Fruit fly (Drosophila melanogaster) whole organism, embryonic: ENCODE results near the gene Arpc1.

ENCODE experiments used
- CG10147 ChIP-seq: fragments of 200-800 bp; sonication (Bioruptor generic); optimal IDR thresholded peaks from 2 replicates; lab custom pipeline; 2019; ENCODE audit warnings: missing biosample characterization, mild to moderate bottlenecking, missing genetic modification characterization, moderate library complexity
- CG12219 ChIP-seq: fragments of 200-800 bp; sonication (Bioruptor generic); optimal IDR thresholded peaks from 3 replicates; lab custom pipeline; 2018; ENCODE audit warnings: missing biosample characterization, mild to moderate bottlenecking, missing genetic modification characterization
- CG12236 ChIP-seq: fragments of 200-800 bp; sonication (Bioruptor generic); optimal IDR thresholded peaks from 2 replicates; lab custom pipeline; 2016; ENCODE audit warnings: missing biosample characterization, missing genetic modification characterization
- CG12769 ChIP-seq: fragments of 200-800 bp; sonication (Bioruptor generic); optimal IDR thresholded peaks from 2 replicates; lab custom pipeline; 2019; ENCODE audit warnings: missing biosample characterization, mild to moderate bottlenecking, missing genetic modification characterization, moderate library complexity
- CG13287 ChIP-seq: fragments of 200-800 bp; sonication (Bioruptor generic); IDR thresholded peaks from 2 replicates; pipeline ENCODE4 v1.3.6; 2022; ENCODE audit warnings: missing biosample characterization, missing genetic modification characterization; ENCODE audit not compliant: partially characterized antibody
- CG1602 ChIP-seq: fragments of 200-800 bp; sonication (Bioruptor generic); optimal IDR thresholded peaks from 3 replicates; lab custom pipeline; 2016; ENCODE audit warnings: missing biosample characterization, missing genetic modification characterization
- CG17802 ChIP-seq: fragments of 200-800 bp; sonication (Bioruptor generic); optimal IDR thresholded peaks from 2 replicates; lab custom pipeline; 2018; ENCODE audit warnings: missing biosample characterization, mild to moderate bottlenecking, missing genetic modification characterization, moderate library complexity
- CG18262 ChIP-seq: fragments of 200-800 bp; optimal IDR thresholded peaks from 3 replicates; lab custom pipeline; 2019; ENCODE audit warnings: missing biosample characterization, mild to moderate bottlenecking, missing genetic modification characterization, moderate library complexity
- CG3163 ChIP-seq: fragments of 200-800 bp; sonication (Bioruptor generic); optimal IDR thresholded peaks from 3 replicates; lab custom pipeline; 2016; ENCODE audit warnings: missing biosample characterization, missing genetic modification characterization
- CG33557 ChIP-seq: fragments of 200-800 bp; sonication (Bioruptor generic); optimal IDR thresholded peaks from 2 replicates; lab custom pipeline; 2019; ENCODE audit warnings: missing biosample characterization, mild to moderate bottlenecking, missing genetic modification characterization, moderate library complexity
- CG4820 ChIP-seq: fragments of 200-800 bp; sonication (Bioruptor generic); optimal IDR thresholded peaks from 3 replicates; lab custom pipeline; 2016; ENCODE audit warnings: missing biosample characterization, missing genetic modification characterization
- CG6689 ChIP-seq: fragments of 200-800 bp; sonication (Bioruptor generic); IDR thresholded peaks from 2 replicates; pipeline ENCODE4 v1.3.6; 2022; ENCODE audit warnings: missing biosample characterization, missing genetic modification characterization
- CG6791 ChIP-seq: fragments of 200-800 bp; sonication (Bioruptor generic); IDR thresholded peaks from 3 replicates; pipeline ENCODE4 v1.3.6; 2022; ENCODE audit warnings: missing biosample characterization, missing genetic modification characterization; ENCODE audit not compliant: partially characterized antibody
- CG7839 ChIP-seq: fragments of 200-800 bp; sonication (Bioruptor generic); optimal IDR thresholded peaks from 3 replicates; lab custom pipeline; 2018; ENCODE audit warnings: missing biosample characterization, mild to moderate bottlenecking, missing genetic modification characterization, moderate library complexity
- CG8281 ChIP-seq: fragments of 200-800 bp; sonication (Bioruptor generic); optimal IDR thresholded peaks from 2 replicates; lab custom pipeline; 2018; ENCODE audit warnings: missing biosample characterization, mild to moderate bottlenecking, missing genetic modification characterization, moderate library complexity
- Chrac-16 ChIP-seq: fragments of 200-800 bp; sonication (Bioruptor generic); optimal IDR thresholded peaks from 3 replicates; lab custom pipeline; 2016; ENCODE audit warnings: missing biosample characterization, missing genetic modification characterization
- Dll ChIP-seq: fragments of 200-800 bp; sonication (Bioruptor generic); IDR thresholded peaks from 4 replicates; pipeline ENCODE4 v1.3.6; 2022; ENCODE audit warnings: missing biosample characterization, missing genetic modification characterization; ENCODE audit not compliant: partially characterized antibody
- Eip74EF ChIP-seq, 2 experiments: fragments of 200-800 bp in 1 of 2; fragments of >200 bp in 1 of 2; sonication (Bioruptor generic) in 1 of 2; optimal IDR thresholded peaks; 2 replicates each; lab custom pipeline; 2017 to 2019; ENCODE audit warnings: missing biosample characterization in 2 of 2, missing genetic modification characterization in 2 of 2, mild to moderate bottlenecking in 1 of 2, moderate library complexity in 1 of 2
- Fer3 ChIP-seq: fragments of 200-800 bp; sonication (Bioruptor generic); optimal IDR thresholded peaks from 2 replicates; lab custom pipeline; 2018; ENCODE audit warnings: missing biosample characterization, mild to moderate bottlenecking, missing genetic modification characterization, moderate library complexity
- MTF-1 ChIP-seq: fragments of 200-800 bp; sonication (Bioruptor generic); optimal IDR thresholded peaks from 2 replicates; lab custom pipeline; 2018; ENCODE audit warnings: missing biosample characterization, mild to moderate bottlenecking, missing genetic modification characterization, borderline replicate concordance
- Med ChIP-seq: fragments of 200-800 bp; sonication (Bioruptor generic); peaks from one replicate; lab custom pipeline; 2016; ENCODE audit warnings: missing biosample characterization, missing genetic modification characterization, mild to moderate bottlenecking, inconsistent platforms, moderate library complexity
- Pdp1 ChIP-seq, 2 experiments: fragments of 200-800 bp; sonication (Bioruptor generic); optimal IDR thresholded peaks; 3 replicates each; lab custom pipeline; 2016; ENCODE audit warnings: missing biosample characterization in 2 of 2, missing genetic modification characterization in 2 of 2, mild to moderate bottlenecking in 1 of 2, moderate library complexity in 1 of 2
- Trl ChIP-seq, 3 experiments: fragments of >200 bp in 2 of 3; fragments of 200-800 bp in 1 of 3; sonication (Bioruptor generic) in 1 of 3; optimal IDR thresholded peaks; 2 replicates in 1 of 3; 3 replicates in 2 of 3; lab custom pipeline; 2016 to 2017; ENCODE audit warnings: missing biosample characterization in 1 of 3, missing genetic modification characterization in 1 of 3
- Vsx1 ChIP-seq: fragments of 200-800 bp; sonication (Bioruptor generic); optimal IDR thresholded peaks from 2 replicates; lab custom pipeline; 2017; ENCODE audit warnings: missing biosample characterization, mild to moderate bottlenecking, missing genetic modification characterization, missing genetic modification reagents
- abd-A ChIP-seq: fragments of 200-800 bp; sonication (Bioruptor generic); optimal IDR thresholded peaks from 3 replicates; lab custom pipeline; 2019; ENCODE audit warnings: missing biosample characterization, mild to moderate bottlenecking, missing genetic modification characterization, moderate library complexity
- bbx ChIP-seq: fragments of 200-800 bp; sonication (Bioruptor generic); IDR thresholded peaks from 2 replicates; pipeline ENCODE4 v1.3.6; 2022; ENCODE audit warnings: missing biosample characterization, missing genetic modification characterization; ENCODE audit not compliant: partially characterized antibody
- bsh ChIP-seq, 2 experiments: fragments of 200-800 bp; sonication (Bioruptor generic); optimal IDR thresholded peaks; 2 replicates each; lab custom pipeline; 2017 to 2018; ENCODE audit warnings: mild to moderate bottlenecking in 2 of 2, missing biosample characterization in 2 of 2, missing genetic modification characterization in 2 of 2, moderate library complexity in 1 of 2
- cad ChIP-seq: fragments of >200 bp; optimal IDR thresholded peaks from 2 replicates; lab custom pipeline; 2017; ENCODE audit warnings: missing biosample characterization, missing genetic modification characterization
- chinmo ChIP-seq: fragments of 200-800 bp; sonication (Bioruptor generic); IDR thresholded peaks from 4 replicates; pipeline ENCODE4 v1.3.6; 2022; ENCODE audit warnings: missing biosample characterization, missing genetic modification characterization; ENCODE audit not compliant: partially characterized antibody
- chm ChIP-seq: fragments of 200-800 bp; sonication (Bioruptor generic); IDR thresholded peaks from 2 replicates; pipeline ENCODE4 v1.3.6; 2022; ENCODE audit warnings: missing biosample characterization, missing genetic modification characterization
- corto ChIP-seq: fragments of 200-800 bp; sonication (Bioruptor generic); optimal IDR thresholded peaks from 2 replicates; lab custom pipeline; 2016; ENCODE audit warnings: missing biosample characterization, mild to moderate bottlenecking, missing genetic modification characterization, moderate library complexity
- eve ChIP-seq, 2 experiments: fragments of >200 bp; optimal IDR thresholded peaks; 2 replicates each; lab custom pipeline; 2017; ENCODE audit warnings: missing biosample characterization in 2 of 2, missing genetic modification characterization in 2 of 2
- fd102C ChIP-seq: fragments of 200-800 bp; sonication (Bioruptor generic); optimal IDR thresholded peaks from 2 replicates; lab custom pipeline; 2018; ENCODE audit warnings: missing biosample characterization, mild to moderate bottlenecking, missing genetic modification characterization, moderate library complexity
- fd96Cb ChIP-seq: fragments of 200-800 bp; sonication (Bioruptor generic); optimal IDR thresholded peaks from 2 replicates; lab custom pipeline; 2018; ENCODE audit warnings: missing biosample characterization, mild to moderate bottlenecking, missing genetic modification characterization, moderate library complexity
- her ChIP-seq: fragments of 200-800 bp; sonication (Bioruptor generic); optimal IDR thresholded peaks from 2 replicates; lab custom pipeline; 2016; ENCODE audit warnings: missing biosample characterization, missing genetic modification characterization
- hkb ChIP-seq, 2 experiments: fragments of 200-800 bp in 1 of 2; fragments of >200 bp in 1 of 2; sonication (Bioruptor generic) in 1 of 2; IDR thresholded peaks in 1 of 2; optimal IDR thresholded peaks in 1 of 2; 2 replicates each; pipeline versions ENCODE4 v1.3.6 to Lab custom; 2017 to 2022; ENCODE audit warnings: missing biosample characterization in 1 of 2, missing genetic modification characterization in 1 of 2
- kay ChIP-seq: fragments of 200-800 bp; sonication (Bioruptor generic); optimal IDR thresholded peaks from 2 replicates; lab custom pipeline; 2016; ENCODE audit warnings: missing biosample characterization, missing genetic modification characterization
- lab ChIP-seq: fragments of 200-800 bp; sonication (Bioruptor generic); optimal IDR thresholded peaks from 3 replicates; lab custom pipeline; 2017; ENCODE audit warnings: missing biosample characterization, missing genetic modification characterization, mild to moderate bottlenecking, moderate library complexity, missing genetic modification reagents
- maf-S ChIP-seq: fragments of 200-800 bp; sonication (Bioruptor generic); optimal IDR thresholded peaks from 2 replicates; lab custom pipeline; 2016; ENCODE audit warnings: missing biosample characterization, missing genetic modification characterization
- row ChIP-seq: fragments of 200-800 bp; sonication (Bioruptor generic); IDR thresholded peaks from 3 replicates; pipeline ENCODE4 v1.3.6; 2022; ENCODE audit warnings: missing biosample characterization, missing genetic modification characterization
- sima ChIP-seq: fragments of 200-800 bp; sonication (Bioruptor generic); optimal IDR thresholded peaks from 2 replicates; lab custom pipeline; 2016; ENCODE audit warnings: missing biosample characterization, missing genetic modification characterization
- ttk ChIP-seq: fragments of 200-800 bp; sonication (Bioruptor generic); IDR thresholded peaks from 2 replicates; pipeline ENCODE4 v2.1.2; 2022; ENCODE audit warnings: missing biosample characterization, missing genetic modification characterization
- yki ChIP-seq: fragments of >200 bp; optimal IDR thresholded peaks from 3 replicates; lab custom pipeline; 2018
- zf30C ChIP-seq: fragments of 200-800 bp; sonication (Bioruptor generic); optimal IDR thresholded peaks from 3 replicates; lab custom pipeline; 2018; ENCODE audit warnings: missing biosample characterization, mild to moderate bottlenecking, missing genetic modification characterization
- zfh1 ChIP-seq: fragments of 200-800 bp; sonication (Bioruptor generic); IDR thresholded peaks from 3 replicates; pipeline ENCODE4 v1.3.6; 2022; ENCODE audit warnings: missing biosample characterization, missing genetic modification characterization

The Arpc1 gene

DNA sequence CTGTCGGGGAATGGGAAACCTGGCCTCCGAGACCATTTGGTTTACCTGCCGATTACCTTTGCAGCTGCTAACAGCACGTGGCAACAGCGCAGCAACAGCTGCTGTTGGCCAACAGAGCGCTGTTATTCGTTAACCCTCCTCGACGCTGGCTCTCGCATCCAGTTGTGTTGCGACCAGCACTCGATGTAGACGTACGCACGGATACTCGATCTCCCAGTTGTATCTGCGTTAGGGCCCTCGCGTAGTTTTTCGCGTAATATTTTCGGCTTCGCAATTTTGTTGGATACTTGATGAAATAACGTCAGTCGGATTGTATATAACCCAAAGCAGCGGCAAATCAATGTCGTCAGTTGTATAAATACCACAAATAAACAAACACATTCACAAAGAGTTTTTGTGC lies 49.3 kb upstream of the Arpc1 start (continued):
- peak; percentile 4 for TF ChIP-seq kay (GFP tag; lab: Kevin White, UChicago)
- TF ChIP-seq zf30C (GFP tag; lab: Kevin White, UChicago): no peak
- TF ChIP-seq CG13287: peak; percentile 45; the same call in 1 of the 2 replicates
- TF ChIP-seq MTF-1 (GFP tag; lab: Kevin White, UChicago): peak; percentile 7

DNA sequence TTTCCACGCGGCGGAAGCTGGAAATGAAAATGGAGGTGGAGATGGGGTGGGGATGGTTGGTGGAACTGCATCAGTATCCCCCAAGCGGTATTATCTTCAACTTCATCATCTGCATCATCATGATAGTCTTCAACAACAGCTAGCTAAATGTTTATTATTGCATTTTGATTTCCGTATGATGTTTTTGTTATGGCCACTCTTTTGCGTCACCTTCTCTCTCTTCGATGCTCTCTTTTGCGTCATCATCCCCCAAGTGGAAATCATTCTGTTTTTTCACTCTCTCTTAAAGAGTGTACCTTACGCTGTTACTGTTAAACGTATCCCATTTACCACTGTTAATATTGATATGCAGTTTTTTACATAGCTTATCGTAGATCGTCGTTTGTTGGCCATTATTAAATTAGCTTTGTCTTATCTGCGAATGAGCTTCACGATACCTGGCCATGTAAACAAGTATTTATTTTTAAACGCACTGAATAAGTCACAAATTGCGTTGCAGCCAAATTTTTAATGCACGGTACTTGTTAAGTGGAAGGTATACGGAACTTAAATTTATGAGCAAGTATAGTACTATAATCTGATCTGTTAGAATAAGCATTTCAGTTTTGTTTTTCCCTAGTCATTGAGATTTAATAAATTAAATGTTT lies 48.5 kb upstream of the Arpc1 start:
- TF ChIP-seq fd102C (GFP tag; lab: Kevin White, UChicago) (no peak), cad (GFP tag; lab: Kevin White, UChicago) (no peak), Trl (optimal IDR thresholded peaks at IDR 0.05; lab: Kevin White, UChicago) (peak; percentile 87 to 90), Trl (GFP tag; optimal IDR thresholded peaks at IDR 0.05; lab: Kevin White, UChicago) (no peak), Vsx1 (peak; percentile 21), yki (lab: Kevin White, UChicago) (peak; percentile 25), her (GFP tag; lab: Kevin White, UChicago) (no peak), Dll (GFP tag; lab: Robert Waterston, UW) (0 out of 4 replicates have a peak, but pooled peaks have one; percentile 25), corto (GFP tag; lab: Kevin White, UChicago) (peak; percentile 47), Pdp1 (GFP tag; optimal IDR thresholded peaks at IDR 0.05; lab: Kevin White, UChicago) (peak in 1 of 2 experiments; percentile 3), maf-S (no peak), CG12769 (tag; lab: Kevin White, UChicago) (no peak), CG6791 (no peak), CG6689 (GFP tag; lab: Robert Waterston, UW) (peak; percentile 19; the same call in 1 of the 2 replicates), bsh (GFP tag; optimal IDR thresholded peaks at IDR 0.05; lab: Kevin White, UChicago) (no peak), abd-A (peak; percentile 9), Eip74EF (GFP tag; optimal IDR thresholded peaks at IDR 0.05; lab: Kevin White, UChicago) (peak in 1 of 2 experiments; percentile 13), chm (GFP tag; lab: Robert Waterston, UW) (peak; percentile 35; the same call in 1 of the 2 replicates), chinmo (GFP tag; lab: Robert Waterston, UW) (0 out of 4 replicates have a peak, but pooled peaks have one; percentile 59), ttk (GFP tag; lab: Robert Waterston, UW) (0 out of 2 replicates have a peak, but pooled peaks have one; percentile 16), bbx (0 out of 2 replicates have a peak, but pooled peaks have one; percentile 15), hkb (optimal IDR thresholded peaks at IDR 0.05; lab: Kevin White, UChicago) (no peak), hkb (GFP tag; IDR thresholded peaks at IDR 0.05; lab: Robert Waterston, UW) (no peak), eve (GFP tag; optimal IDR thresholded peaks at IDR 0.05; lab: Kevin White, UChicago) (peak in 1 of 2 experiments; percentile 34), CG3163 (GFP tag; lab: Kevin White, UChicago) (peak; percentile 95)

DNA sequence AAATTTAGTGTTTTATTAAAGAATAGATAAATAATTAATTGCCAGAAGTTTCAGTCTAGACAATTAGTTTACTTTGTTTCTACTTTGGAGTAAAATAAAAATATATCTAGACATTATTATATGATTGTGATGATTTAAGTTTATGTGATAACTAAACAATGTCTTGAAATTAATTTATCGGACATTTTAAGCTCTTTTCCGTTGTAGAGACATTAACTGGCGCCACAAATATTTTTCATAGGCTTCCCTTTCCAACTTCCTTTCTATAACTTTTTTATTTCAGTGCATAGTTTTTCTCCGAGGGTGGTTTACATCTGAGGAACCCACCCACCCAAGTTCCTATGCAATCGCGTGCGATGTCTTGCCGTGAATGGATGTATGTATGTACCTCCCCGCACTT lies 47.2 kb upstream of the Arpc1 start:
- TF ChIP-seq CG33557 (GFP tag; lab: Kevin White, UChicago): peak; percentile 37
- TF ChIP-seq CG10147 (GFP tag; lab: Kevin White, UChicago): no peak
- TF ChIP-seq CG12236 (GFP tag; lab: Kevin White, UChicago): no peak
- peak; percentile 61 for TF ChIP-seq CG7839 (tag; lab: Kevin White, UChicago)
- TF ChIP-seq Med (GFP tag; lab: Kevin White, UChicago): peak; percentile 51
- TF ChIP-seq row (GFP tag; lab: Robert Waterston, UW): peak; percentile 40; the same call in 2 of the 3 replicates
- no peak for TF ChIP-seq CG8281 (tag; lab: Kevin White, UChicago)
- TF ChIP-seq sima: no peak
- no peak for TF ChIP-seq CG17802 (tag; lab: Kevin White, UChicago)
- TF ChIP-seq CG18262 (tag; lab: Kevin White, UChicago): peak; percentile 80
- TF ChIP-seq zfh1 (GFP tag; lab: Robert Waterston, UW): 0 out of 3 replicates have a peak, but pooled peaks have one; percentile 30
- peak; percentile 18 for TF ChIP-seq lab (GFP tag; lab: Kevin White, UChicago)
- TF ChIP-seq CG4820 (GFP tag; lab: Kevin White, UChicago): peak; percentile 26
- TF ChIP-seq Chrac-16 (GFP tag; lab: Kevin White, UChicago): peak; percentile 8
- no peak for TF ChIP-seq Fer3 (tag; lab: Kevin White, UChicago)
- TF ChIP-seq fd96Cb (tag; lab: Kevin White, UChicago): peak; percentile 27
- no peak for TF ChIP-seq abd-A
- peak; percentile 11 for TF ChIP-seq CG12219 (GFP tag; lab: Kevin White, UChicago)
- TF ChIP-seq CG1602 (GFP tag; lab: Kevin White, UChicago): peak; percentile 8
- peak in 1 of 2 experiments; percentile 66 for TF ChIP-seq bsh (GFP tag; optimal IDR thresholded peaks at IDR 0.05; lab: Kevin White, UChicago)
